Worm (Caenorhabditis elegans): ENCODE data around the gene skih-2.

- TF ChIP-seq pqm-1 (tag; optimal IDR thresholded peaks at IDR 0.05) (no peak), nhr-11 (tag; optimal IDR thresholded peaks at IDR 0.05) (no peak), rnt-1 (tag; optimal IDR thresholded peaks at IDR 0.05) (no peak), nhr-77 (tag; optimal IDR thresholded peaks at IDR 0.05) (no peak), F16B12.6 (tag; optimal IDR thresholded peaks at IDR 0.05) (no peak), ceh-82 (tag; optimal IDR thresholded peaks at IDR 0.05) (no peak), ztf-4 (tag; optimal IDR thresholded peaks at IDR 0.05) (peak; percentile 11), fkh-4 (tag; optimal IDR thresholded peaks at IDR 0.05; ENCODE audit: borderline replicate concordance) (no peak), snu-23 (GFP tag; optimal IDR thresholded peaks at IDR 0.05) (no peak)
Observed at ce11 chrIV:11119972-11120562, 22.1 kb downstream of the skih-2 start.

All from whole organism, L1 larva.